Worm (Caenorhabditis elegans): ENCODE results near the gene pink-1.

DNA sequence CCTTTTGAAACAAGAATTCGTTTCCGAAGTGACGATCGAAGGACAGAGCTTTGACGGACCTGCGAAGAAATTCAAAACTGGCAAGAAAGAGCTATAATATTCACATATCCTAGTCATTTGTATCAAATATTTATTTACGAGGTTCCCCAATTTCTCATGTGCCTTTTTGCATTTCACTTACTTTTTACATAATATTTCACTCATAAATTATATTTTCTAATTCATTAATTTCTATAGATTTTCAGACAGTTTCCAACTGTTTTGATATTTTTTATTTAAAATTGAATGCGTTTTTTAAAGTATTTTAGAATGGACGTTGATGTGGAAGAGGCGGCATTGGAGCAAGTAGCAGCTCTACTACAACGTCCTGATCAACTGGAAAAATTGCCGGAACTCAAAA is 36.2 kb downstream of the pink-1 start, which contains the start of gene sec-6:
- TF ChIP-seq pros-1 (tag; optimal IDR thresholded peaks at IDR 0.05), result no peak
- TF ChIP-seq nhr-11 (tag; optimal IDR thresholded peaks at IDR 0.05), result no peak
- no peak for TF ChIP-seq ama-1 (optimal IDR thresholded peaks at IDR 0.05)
- TF ChIP-seq hlh-6 (tag; optimal IDR thresholded peaks at IDR 0.05), result no peak
- TF ChIP-seq K02D7.2 (tag; optimal IDR thresholded peaks at IDR 0.05), result no peak
- TF ChIP-seq dmd-4 (tag; optimal IDR thresholded peaks at IDR 0.05; ENCODE audit: borderline replicate concordance), result no peak
- TF ChIP-seq unc-42 (tag; optimal IDR thresholded peaks at IDR 0.05), result no peak
- TF ChIP-seq rnt-1 (tag; optimal IDR thresholded peaks at IDR 0.05), result no peak
- TF ChIP-seq madf-2 (tag; optimal IDR thresholded peaks at IDR 0.05), result no peak
- TF ChIP-seq ceh-2 (tag; optimal IDR thresholded peaks at IDR 0.05), result no peak
